Fruit fly (Drosophila melanogaster) whole organism, adult: ENCODE results near the gene CG13926.

Source experiments
- CG11617 ChIP-seq: fragments of 200-800 bp; sonication (Bioruptor generic); optimal IDR thresholded peaks from 2 replicates; lab custom pipeline; 2017; ENCODE audit warnings: mild to moderate bottlenecking, missing biosample characterization, missing genetic modification reagents, missing genetic modification characterization
- CG33017 ChIP-seq: fragments of 200-800 bp; sonication (Bioruptor generic); optimal IDR thresholded peaks from 2 replicates; lab custom pipeline; 2018; ENCODE audit warnings: missing biosample characterization, mild to moderate bottlenecking, missing genetic modification characterization, moderate library complexity
- CG7101 ChIP-seq: fragments of 200-800 bp; sonication (Bioruptor generic); optimal IDR thresholded peaks from 2 replicates; lab custom pipeline; 2018; ENCODE audit warnings: missing biosample characterization, mild to moderate bottlenecking, missing genetic modification characterization, moderate library complexity
- Clk ChIP-seq: fragments of 200-800 bp; sonication (Bioruptor generic); optimal IDR thresholded peaks from 2 replicates; lab custom pipeline; 2017; ENCODE audit warnings: missing biosample characterization, missing genetic modification characterization
- Hr96 ChIP-seq: fragments of 200-800 bp; sonication (Bioruptor generic); optimal IDR thresholded peaks from 2 replicates; lab custom pipeline; 2016; ENCODE audit warnings: missing biosample characterization, missing genetic modification characterization
- kay ChIP-seq: fragments of 200-800 bp; sonication (Bioruptor generic); peaks from one replicate; lab custom pipeline; 2016; ENCODE audit warnings: missing biosample characterization, missing genetic modification characterization, borderline replicate concordance
- ovo ChIP-seq: fragments of 200-800 bp; sonication (Bioruptor generic); optimal IDR thresholded peaks from 2 replicates; lab custom pipeline; 2016; ENCODE audit warnings: missing biosample characterization, missing genetic modification characterization

DNA sequence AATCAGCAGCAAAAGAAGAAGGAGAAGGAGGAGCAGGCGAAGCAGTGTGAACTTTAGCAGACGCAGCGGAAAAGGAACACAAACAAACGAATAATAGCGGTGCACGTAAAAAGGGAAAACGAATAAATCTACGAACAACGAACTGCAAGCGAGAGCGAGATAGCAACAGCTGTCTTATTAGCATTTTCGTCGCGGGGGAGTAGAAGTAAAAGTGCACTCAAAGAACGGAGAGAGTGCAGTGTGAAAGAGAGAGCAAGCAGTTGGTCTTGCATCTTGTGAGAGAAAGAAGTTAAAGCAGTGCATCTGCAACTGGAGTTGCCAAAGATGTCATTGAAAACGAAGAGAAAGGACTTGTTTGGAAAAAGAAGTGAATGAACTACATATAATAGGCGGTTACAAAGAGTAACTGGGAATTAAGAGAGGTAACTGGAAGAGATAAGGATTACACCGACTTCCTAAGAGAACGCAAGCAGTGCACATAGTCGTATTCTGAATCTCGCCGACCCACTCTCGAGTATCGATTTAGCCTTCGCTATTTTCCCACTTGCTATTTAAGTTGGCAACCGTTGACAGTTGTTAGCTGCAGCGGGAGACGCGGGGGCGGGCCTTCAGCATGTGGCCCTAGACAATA lies 25.0 kb downstream of the CG13926 start:
- TF ChIP-seq ovo (no peak), Clk (GFP tag; lab: Kevin White, UChicago) (no peak), Hr96 (no peak), kay (no peak), CG7101 (tag; lab: Kevin White, UChicago) (no peak), CG33017 (tag; lab: Kevin White, UChicago) (no peak), CG11617 (GFP tag; lab: Kevin White, UChicago) (no peak)
